Worm (Caenorhabditis elegans) whole organism, L2 larva: ENCODE data around the gene srw-100.

Experiments used
- R02D3.7 ChIP-seq: fragments of 150-350 bp; optimal IDR thresholded peaks from 2 replicates; lab custom pipeline; 2014; ENCODE audit warnings: missing biosample characterization, missing genetic modification characterization
- fos-1 ChIP-seq: fragments of 150-350 bp; optimal IDR thresholded peaks from 2 replicates; lab custom pipeline; 2014; ENCODE audit warnings: missing biosample characterization, missing genetic modification characterization
- mab-5 ChIP-seq: fragments of 150-350 bp; optimal IDR thresholded peaks from 2 replicates; lab custom pipeline; 2014; ENCODE audit warnings: missing biosample characterization, missing genetic modification characterization
- nhr-129 ChIP-seq: fragments of 150-350 bp; optimal IDR thresholded peaks from 2 replicates; lab custom pipeline; 2014; ENCODE audit warnings: missing biosample characterization, missing genetic modification characterization
- nhr-23 ChIP-seq: fragments of 150-350 bp; optimal IDR thresholded peaks from 2 replicates; lab custom pipeline; 2014; ENCODE audit warnings: missing biosample characterization, missing genetic modification reagents, missing genetic modification characterization
- snpc-4 ChIP-seq: fragments of 150-350 bp; optimal IDR thresholded peaks from 2 replicates; lab custom pipeline; 2014; ENCODE audit warnings: missing biosample characterization, missing genetic modification characterization
- unc-39 ChIP-seq: fragments of 150-350 bp; optimal IDR thresholded peaks from 2 replicates; lab custom pipeline; 2014; ENCODE audit warnings: missing biosample characterization, missing genetic modification characterization

- TF ChIP-seq nhr-129 (no peak), fos-1 (no peak), R02D3.7 (tag; lab: Kevin White, UChicago) (no peak), mab-5 (tag; lab: Kevin White, UChicago) (no peak), nhr-23 (tag; lab: Kevin White, UChicago) (no peak), unc-39 (tag; lab: Kevin White, UChicago) (no peak), snpc-4 (tag; lab: Kevin White, UChicago) (no peak)
These were observed 9.4 kb upstream of the srw-100 start, which contains the start of gene srw-90 for ce11 chrV:1701584-1702101.
